Worm (Caenorhabditis elegans): ENCODE measurements around the gene C54F6.19.

DNA sequence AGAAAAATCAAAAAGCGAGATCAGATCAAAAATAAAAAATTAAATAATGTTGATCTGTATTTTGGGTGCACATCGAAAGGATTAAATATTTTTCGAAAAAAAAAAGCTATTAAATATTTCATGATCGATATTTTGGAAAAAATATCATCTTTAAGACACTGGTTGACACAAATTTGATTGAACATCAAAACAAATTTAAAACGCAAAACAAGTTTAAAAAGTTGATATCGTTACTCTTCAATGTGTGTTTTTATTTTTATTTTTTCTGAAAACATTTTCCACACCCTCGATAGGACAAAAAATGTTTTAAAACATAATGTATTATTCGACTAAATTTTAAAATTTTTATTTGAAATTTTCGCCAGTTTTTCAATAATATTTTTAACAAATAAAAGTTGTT, 7.3 kb upstream of the C54F6.19 start, which contains the start of gene C54F6.12:
- TF ChIP-seq W03F9.2 (tag; optimal IDR thresholded peaks at IDR 0.05): no peak
- TF ChIP-seq dao-5 (tag; optimal IDR thresholded peaks at IDR 0.05): no peak
